Fruit fly (Drosophila melanogaster) whole organism, pupa: ENCODE results near the gene RpL4.

ENCODE experiments used
- CG10348 ChIP-seq: fragments of 200-800 bp; sonication (Bioruptor generic); IDR thresholded peaks from 2 replicates; pipeline ENCODE4 v1.3.6; 2022; ENCODE audit warnings: missing biosample characterization, missing genetic modification characterization
- CG12605 ChIP-seq: fragments of 200-800 bp; sonication (Bioruptor generic); IDR thresholded peaks from 2 replicates; pipeline ENCODE4 v1.3.6; 2022; ENCODE audit warnings: missing biosample characterization, missing genetic modification characterization
- CG14655 ChIP-seq: fragments of 200-800 bp; sonication (Bioruptor generic); optimal IDR thresholded peaks from 3 replicates; lab custom pipeline; 2017; ENCODE audit warnings: mild to moderate bottlenecking, missing biosample characterization, missing genetic modification reagents, missing genetic modification characterization
- CG17806 ChIP-seq: fragments of 200-800 bp; sonication (Bioruptor generic); optimal IDR thresholded peaks from 2 replicates; lab custom pipeline; 2018; ENCODE audit warnings: missing biosample characterization, mild to moderate bottlenecking, missing genetic modification characterization, moderate library complexity
- CG4496 ChIP-seq: fragments of 200-800 bp; sonication (Bioruptor generic); IDR thresholded peaks from 3 replicates; pipeline ENCODE4 v1.3.6; 2022; ENCODE audit warnings: missing biosample characterization, missing genetic modification characterization
- CG9948 ChIP-seq: fragments of 200-800 bp; sonication (Bioruptor generic); optimal IDR thresholded peaks from 2 replicates; lab custom pipeline; 2018; ENCODE audit warnings: missing biosample characterization, mild to moderate bottlenecking, missing genetic modification characterization, moderate library complexity
- EcR ChIP-seq: fragments of 200-800 bp; sonication (Bioruptor generic); optimal IDR thresholded peaks from 3 replicates; lab custom pipeline; 2019; ENCODE audit warnings: missing biosample characterization, missing genetic modification characterization, mild to moderate bottlenecking, moderate library complexity, missing genetic modification reagents
- Ets98B ChIP-seq: fragments of 200-800 bp; sonication (Bioruptor generic); IDR thresholded peaks from 2 replicates; pipeline ENCODE4 v1.3.6; 2022; ENCODE audit warnings: missing biosample characterization, missing genetic modification characterization
- Pif1A ChIP-seq: fragments of 200-800 bp; sonication (Bioruptor generic); optimal IDR thresholded peaks from 3 replicates; lab custom pipeline; 2016; ENCODE audit warnings: missing biosample characterization, missing genetic modification characterization
- Pif1B ChIP-seq: fragments of 200-800 bp; sonication (Bioruptor generic); optimal IDR thresholded peaks from 3 replicates; lab custom pipeline; 2016; ENCODE audit warnings: missing biosample characterization, missing genetic modification characterization
- fd96Ca ChIP-seq: fragments of 200-800 bp; sonication (Bioruptor generic); IDR thresholded peaks from 3 replicates; pipeline ENCODE4 v1.3.6; 2022; ENCODE audit warnings: missing biosample characterization, missing genetic modification characterization

dm6 chr3R:27926738-27927215 is 4.2 kb downstream of the RpL4 start:
- no peak for TF ChIP-seq CG4496 (GFP tag; lab: Robert Waterston, UW)
- TF ChIP-seq CG10348 (GFP tag; lab: Robert Waterston, UW), result no peak
- no peak for TF ChIP-seq CG9948 (tag; lab: Kevin White, UChicago)
- no peak for TF ChIP-seq Ets98B (GFP tag; lab: Robert Waterston, UW)
- no peak for TF ChIP-seq Pif1B (GFP tag; lab: Kevin White, UChicago)
- no peak for TF ChIP-seq Pif1A (GFP tag; lab: Kevin White, UChicago)
- TF ChIP-seq EcR, result peak; percentile 62
- no peak for TF ChIP-seq CG17806 (tag; lab: Kevin White, UChicago)
- TF ChIP-seq CG12605, result no peak
- no peak for TF ChIP-seq CG14655 (GFP tag; lab: Kevin White, UChicago)
- TF ChIP-seq fd96Ca (GFP tag; lab: Robert Waterston, UW), result no peak
